Worm (Caenorhabditis elegans) whole organism, L1 larva: ENCODE measurements around the gene Y66D12A.16.

Experiments used
- C04F5.9 ChIP-seq: sonication (generic microtip); optimal IDR thresholded peaks from 2 replicates; lab custom pipeline; 2016; ENCODE audit warnings: missing genetic modification characterization, missing compliant biosample characterization
- C16A3.4 ChIP-seq: fragments of 150-350 bp; optimal IDR thresholded peaks from 2 replicates; lab custom pipeline; 2014; ENCODE audit warnings: missing biosample characterization, missing genetic modification characterization
- F16B12.6 ChIP-seq: fragments of 150-350 bp; optimal IDR thresholded peaks from 2 replicates; lab custom pipeline; 2014; ENCODE audit warnings: missing biosample characterization, missing genetic modification characterization
- Y116A8C.19 ChIP-seq: sonication (generic microtip); optimal IDR thresholded peaks from 2 replicates; lab custom pipeline; 2016; ENCODE audit warnings: missing compliant biosample characterization, missing genetic modification characterization, borderline replicate concordance
- aha-1 ChIP-seq: fragments of 150-350 bp; optimal IDR thresholded peaks from 2 replicates; lab custom pipeline; 2014; ENCODE audit warnings: missing biosample characterization, missing genetic modification characterization
- ama-1 ChIP-seq: fragments of 150-350 bp; optimal IDR thresholded peaks from 2 replicates; lab custom pipeline; 2014
- ceh-63 ChIP-seq: fragments of 200-800 bp; sonication (Bioruptor generic); optimal IDR thresholded peaks from 2 replicates; lab custom pipeline; 2018; ENCODE audit warnings: mild to moderate bottlenecking, missing genetic modification characterization, missing compliant biosample characterization
- ceh-8 ChIP-seq: fragments of 200-800 bp; sonication (Bioruptor generic); optimal IDR thresholded peaks from 2 replicates; lab custom pipeline; 2018; ENCODE audit warnings: mild to moderate bottlenecking, missing genetic modification characterization, moderate library complexity, missing compliant biosample characterization
- ceh-88 ChIP-seq: fragments of 200-800 bp; sonication (Bioruptor generic); IDR thresholded peaks from 2 replicates; pipeline ENCODE4 v1.3.6; 2022; ENCODE audit warnings: missing genetic modification characterization, missing compliant biosample characterization
- dpl-1 ChIP-seq, 3 experiments: fragments of 150-350 bp in 2 of 3; sonication (generic microtip) in 1 of 3; optimal IDR thresholded peaks; 2 replicates each; lab custom pipeline; 2014 to 2017; ENCODE audit warnings: missing biosample characterization in 3 of 3, missing genetic modification characterization in 3 of 3, missing genetic modification reagents in 3 of 3
- dsc-1 ChIP-seq: sonication (generic microtip); optimal IDR thresholded peaks from 2 replicates; lab custom pipeline; 2016; ENCODE audit warnings: mild to moderate bottlenecking, missing genetic modification characterization, missing compliant biosample characterization
- efl-1 ChIP-seq, 4 experiments: fragments of 150-350 bp; optimal IDR thresholded peaks in 3 of 4; peaks in 1 of 4; 1 replicate in 1 of 4; 2 replicates in 3 of 4; lab custom pipeline; 2014; ENCODE audit warnings: missing biosample characterization in 2 of 4, missing genetic modification characterization in 2 of 4, missing genetic modification reagents in 2 of 4
- efl-3 ChIP-seq: fragments of 200-800 bp; sonication (Bioruptor generic); optimal IDR thresholded peaks from 2 replicates; lab custom pipeline; 2018; ENCODE audit warnings: mild to moderate bottlenecking, missing genetic modification characterization, missing compliant biosample characterization
- elt-3 ChIP-seq, 6 experiments: fragments of 150-350 bp in 1 of 6; sonication (generic microtip); optimal IDR thresholded peaks; 2 replicates each; lab custom pipeline; 2017 to 2018; ENCODE audit warnings: missing biosample characterization in 6 of 6, missing genetic modification characterization in 6 of 6, inconsistent platforms in 1 of 6
- ets-5 ChIP-seq: fragments of 200-800 bp; sonication (Bioruptor generic); IDR thresholded peaks from 2 replicates; pipeline ENCODE4 v1.3.6; 2022; ENCODE audit warnings: missing genetic modification characterization, missing compliant biosample characterization
- fkh-4 ChIP-seq: sonication (generic microtip); optimal IDR thresholded peaks from 2 replicates; lab custom pipeline; 2016; ENCODE audit warnings: missing compliant biosample characterization, missing genetic modification characterization, borderline replicate concordance
- hlh-17 ChIP-seq: fragments of 200-800 bp; sonication (Bioruptor generic); optimal IDR thresholded peaks from 2 replicates; lab custom pipeline; 2018; ENCODE audit warnings: missing genetic modification characterization, mild to moderate bottlenecking, missing compliant biosample characterization, moderate library complexity, borderline replicate concordance
- hlh-4 ChIP-seq: sonication (generic microtip); optimal IDR thresholded peaks from 2 replicates; lab custom pipeline; 2016; ENCODE audit warnings: mild to moderate bottlenecking, missing genetic modification characterization, missing compliant biosample characterization
- irx-1 ChIP-seq: sonication (generic microtip); optimal IDR thresholded peaks from 2 replicates; lab custom pipeline; 2016; ENCODE audit warnings: missing genetic modification characterization, missing compliant biosample characterization
- lin-13 ChIP-seq: fragments of 150-350 bp; optimal IDR thresholded peaks from 2 replicates; lab custom pipeline; 2014; ENCODE audit warnings: missing biosample characterization, missing genetic modification reagents, missing genetic modification characterization
- lin-15B ChIP-seq: fragments of 150-350 bp; sonication (generic microtip); optimal IDR thresholded peaks from 3 replicates; lab custom pipeline; 2014; ENCODE audit warnings: missing biosample characterization, missing genetic modification characterization
- lin-35 ChIP-seq, 2 experiments: fragments of 150-350 bp; optimal IDR thresholded peaks; 2 replicates each; lab custom pipeline; 2014; ENCODE audit warnings: missing biosample characterization in 2 of 2, missing genetic modification characterization in 2 of 2, missing genetic modification reagents in 2 of 2
- lir-3 ChIP-seq: sonication (generic microtip); optimal IDR thresholded peaks from 2 replicates; lab custom pipeline; 2016; ENCODE audit warnings: mild to moderate bottlenecking, missing genetic modification characterization, moderate library complexity, missing compliant biosample characterization; ENCODE audit not compliant: poor library complexity
- lsy-2 ChIP-seq, 2 experiments: fragments of 150-350 bp; optimal IDR thresholded peaks; 2 replicates each; lab custom pipeline; 2014; ENCODE audit warnings: missing biosample characterization in 2 of 2, missing genetic modification characterization in 2 of 2
- mab-9 ChIP-seq: fragments of 200-800 bp; sonication (Bioruptor generic); IDR thresholded peaks from 2 replicates; pipeline ENCODE4 v1.3.6; 2022; ENCODE audit warnings: missing genetic modification reagents, missing genetic modification characterization, missing compliant biosample characterization
- mdl-1 ChIP-seq, 2 experiments: fragments of 150-350 bp; optimal IDR thresholded peaks; 2 replicates each; lab custom pipeline; 2014 to 2017; ENCODE audit warnings: missing biosample characterization in 2 of 2, missing genetic modification characterization in 2 of 2, inconsistent platforms in 1 of 2
- mep-1 ChIP-seq: fragments of 150-350 bp; optimal IDR thresholded peaks from 2 replicates; lab custom pipeline; 2014; ENCODE audit warnings: missing biosample characterization, missing genetic modification characterization
- nhr-20 ChIP-seq: sonication (generic microtip); optimal IDR thresholded peaks from 2 replicates; lab custom pipeline; 2016; ENCODE audit warnings: mild to moderate bottlenecking, missing genetic modification characterization, missing compliant biosample characterization
- nhr-237 ChIP-seq: fragments of 150-350 bp; optimal IDR thresholded peaks from 2 replicates; lab custom pipeline; 2014; ENCODE audit warnings: missing biosample characterization, missing genetic modification characterization
- nhr-28 ChIP-seq: fragments of 150-350 bp; optimal IDR thresholded peaks from 2 replicates; lab custom pipeline; 2014; ENCODE audit warnings: missing biosample characterization, missing genetic modification characterization
- nhr-76 ChIP-seq: sonication (generic microtip); optimal IDR thresholded peaks from 2 replicates; lab custom pipeline; 2017; ENCODE audit warnings: missing biosample characterization, missing genetic modification characterization
- pax-3 ChIP-seq: fragments of 200-800 bp; sonication (Bioruptor generic); optimal IDR thresholded peaks from 2 replicates; lab custom pipeline; 2018; ENCODE audit warnings: mild to moderate bottlenecking, missing genetic modification characterization, moderate library complexity, missing compliant biosample characterization
- pqm-1 ChIP-seq: sonication (generic microtip); optimal IDR thresholded peaks from 3 replicates; lab custom pipeline; 2017; ENCODE audit warnings: missing biosample characterization, missing genetic modification characterization
- rnt-1 ChIP-seq: sonication (generic microtip); optimal IDR thresholded peaks from 2 replicates; lab custom pipeline; 2016; ENCODE audit warnings: mild to moderate bottlenecking, missing genetic modification characterization, moderate library complexity, missing compliant biosample characterization
- skn-1 ChIP-seq: fragments of 150-350 bp; optimal IDR thresholded peaks from 2 replicates; lab custom pipeline; 2014; ENCODE audit warnings: missing biosample characterization, missing genetic modification characterization
- swsn-7 ChIP-seq: sonication (generic microtip); optimal IDR thresholded peaks from 2 replicates; lab custom pipeline; 2016; ENCODE audit warnings: missing genetic modification characterization, missing compliant biosample characterization
- tbx-2 ChIP-seq: sonication (generic microtip); optimal IDR thresholded peaks from 2 replicates; lab custom pipeline; 2016; ENCODE audit warnings: missing genetic modification characterization, missing compliant biosample characterization
- unc-30 ChIP-seq: sonication (generic microtip); optimal IDR thresholded peaks from 2 replicates; lab custom pipeline; 2017; ENCODE audit warnings: missing biosample characterization, missing genetic modification characterization
- unc-98 ChIP-seq: fragments of 200-800 bp; sonication (Bioruptor generic); IDR thresholded peaks from 2 replicates; pipeline ENCODE4 v1.3.6; 2022; ENCODE audit warnings: missing genetic modification characterization, missing compliant biosample characterization
- xbp-1 ChIP-seq: sonication (generic microtip); optimal IDR thresholded peaks from 2 replicates; lab custom pipeline; 2016; ENCODE audit warnings: missing genetic modification characterization, missing compliant biosample characterization
- zag-1 ChIP-seq: fragments of 150-350 bp; optimal IDR thresholded peaks from 2 replicates; lab custom pipeline; 2014; ENCODE audit warnings: missing biosample characterization, missing genetic modification characterization

Y66D12A.16 gene

DNA sequence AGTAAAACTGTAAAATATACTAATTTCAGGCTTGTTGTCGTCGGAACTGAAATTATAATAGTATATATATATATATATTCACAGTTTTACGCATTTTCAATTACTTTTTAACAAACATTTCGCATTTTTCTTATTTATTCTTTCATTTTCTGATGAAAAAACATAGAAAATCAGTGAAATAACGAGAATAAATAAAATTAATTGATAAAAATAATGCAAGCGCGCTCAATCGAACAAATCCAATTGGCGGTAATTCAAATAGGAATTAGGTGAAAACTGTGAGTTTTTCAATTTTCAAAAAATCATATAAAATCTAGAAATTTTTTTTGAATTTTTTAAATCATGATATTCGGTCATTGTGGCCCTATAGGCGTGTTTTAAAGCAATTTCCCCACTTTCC, 13.2 kb upstream of the Y66D12A.16 start:
- peak in 1 of 2 experiments; percentile 32 for TF ChIP-seq efl-1 (optimal IDR thresholded peaks at IDR 0.05; lab: Kevin White, UChicago)
- peak; percentile 10 to 92 for TF ChIP-seq efl-1 (GFP tag; optimal IDR thresholded peaks at IDR 0.05 in 1 of 2; lab: Kevin White, UChicago)
- TF ChIP-seq Y116A8C.19 (tag; lab: Kevin White, UChicago), result no peak
- no peak for TF ChIP-seq mab-9 (GFP tag; lab: Robert Waterston, UW)
- peak in 1 of 3 experiments; percentile 26 for TF ChIP-seq dpl-1 (GFP tag; optimal IDR thresholded peaks at IDR 0.05; lab: Kevin White, UChicago)

DNA sequence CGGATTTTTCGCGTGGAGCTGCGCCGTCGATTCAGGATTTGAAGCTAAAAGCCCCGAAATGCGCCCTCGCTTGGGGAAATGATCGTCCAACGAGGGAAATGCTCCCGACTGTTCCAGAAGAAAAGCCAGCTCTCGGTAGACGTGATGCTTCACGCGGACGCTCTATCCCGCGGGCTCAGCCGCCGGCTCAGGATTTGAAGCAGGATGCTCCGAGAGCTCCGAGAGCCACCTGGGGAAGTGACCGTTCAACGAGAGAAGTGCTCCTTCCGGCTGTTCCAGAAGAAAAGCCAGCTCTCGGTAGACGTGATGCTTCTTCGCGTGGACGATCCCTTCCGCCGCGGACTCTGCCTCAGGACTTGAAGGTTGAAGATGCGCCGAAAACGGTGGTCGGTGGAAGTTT, 12.5 kb upstream of the Y66D12A.16 start:
- TF ChIP-seq efl-1 (optimal IDR thresholded peaks at IDR 0.05; lab: Kevin White, UChicago), result no peak
- peak in 1 of 2 experiments; percentile 57 for TF ChIP-seq efl-1 (GFP tag; optimal IDR thresholded peaks at IDR 0.05 in 1 of 2; lab: Kevin White, UChicago)
- TF ChIP-seq dpl-1 (GFP tag; optimal IDR thresholded peaks at IDR 0.05; lab: Kevin White, UChicago), result no peak
- TF ChIP-seq ceh-8 (GFP tag; lab: Kevin White, UChicago), result peak; percentile 19

- peak in 1 of 3 experiments; percentile 12 for TF ChIP-seq dpl-1 (GFP tag; optimal IDR thresholded peaks at IDR 0.05; lab: Kevin White, UChicago)
- peak in 1 of 2 experiments; percentile 66 for TF ChIP-seq efl-1 (optimal IDR thresholded peaks at IDR 0.05; lab: Kevin White, UChicago)
- TF ChIP-seq efl-1 (GFP tag; optimal IDR thresholded peaks at IDR 0.05 in 1 of 2; lab: Kevin White, UChicago), result peak; percentile 24 to 73
- TF ChIP-seq, all 84 proteins: peak for 2; not testable (repeated sequence) for 82
Measured at ce11 chrIII:11515192-11515591, 8.2 kb upstream of the Y66D12A.16 start.

- no peak for TF ChIP-seq fkh-4 (tag; lab: Kevin White, UChicago)
- TF ChIP-seq pqm-1 (tag; lab: Kevin White, UChicago), result no peak
- no peak for TF ChIP-seq skn-1 (tag; lab: Kevin White, UChicago)
- no peak for TF ChIP-seq unc-98
- TF ChIP-seq lin-35 (GFP tag; optimal IDR thresholded peaks at IDR 0.05; lab: Kevin White, UChicago), result no peak
- TF ChIP-seq xbp-1 (tag; lab: Kevin White, UChicago), result no peak
- TF ChIP-seq ceh-63 (GFP tag; lab: Kevin White, UChicago), result no peak
Measured at ce11 chrIII:11524073-11524472, 719 bp downstream of the Y66D12A.16 start.

ce11 chrIII:11526396-11526795, 3.0 kb downstream of the Y66D12A.16 start, which contains the start of gene xpb-1:
TSS of gene xpb-1 (plus strand) at chrIII:11526657.
- TF ChIP-seq nhr-28 (tag; lab: Kevin White, UChicago), result no peak
- TF ChIP-seq efl-3 (GFP tag; lab: Kevin White, UChicago), result no peak
- no peak for TF ChIP-seq mdl-1 (tag; optimal IDR thresholded peaks at IDR 0.05; lab: Kevin White, UChicago)
- peak; percentile 1 for TF ChIP-seq tbx-2 (tag; lab: Kevin White, UChicago)
- TF ChIP-seq C04F5.9 (tag; lab: Kevin White, UChicago), result peak; percentile 5
- TF ChIP-seq nhr-20 (tag; lab: Kevin White, UChicago), result no peak
- peak; percentile 33 to 56 for TF ChIP-seq lsy-2 (tag; optimal IDR thresholded peaks at IDR 0.05; lab: Kevin White, UChicago)
- peak; percentile 8 for TF ChIP-seq dsc-1 (tag; lab: Kevin White, UChicago)
- TF ChIP-seq aha-1, result no peak
- no peak for TF ChIP-seq ceh-88 (GFP tag; lab: Robert Waterston, UW)
- no peak for TF ChIP-seq ama-1
- no peak for TF ChIP-seq hlh-17 (GFP tag; lab: Kevin White, UChicago)
- TF ChIP-seq nhr-76 (tag; lab: Kevin White, UChicago), result no peak
- peak; percentile 6 for TF ChIP-seq irx-1 (tag; lab: Kevin White, UChicago)
- peak; percentile 39 for TF ChIP-seq mep-1 (tag; lab: Kevin White, UChicago)
- no peak for TF ChIP-seq ets-5 (GFP tag; lab: Robert Waterston, UW)
- no peak for TF ChIP-seq nhr-237 (tag; lab: Kevin White, UChicago)
- TF ChIP-seq skn-1 (tag; lab: Kevin White, UChicago), result no peak
- TF ChIP-seq swsn-7 (tag; lab: Kevin White, UChicago), result no peak
- no peak for TF ChIP-seq rnt-1 (tag; lab: Kevin White, UChicago)
- TF ChIP-seq hlh-4 (tag; lab: Kevin White, UChicago), result no peak
- no peak for TF ChIP-seq ceh-63 (GFP tag; lab: Kevin White, UChicago)
- no peak for TF ChIP-seq pax-3 (tag; lab: Kevin White, UChicago)
- no peak for TF ChIP-seq elt-3 (tag; optimal IDR thresholded peaks at IDR 0.05; lab: Kevin White, UChicago)
- TF ChIP-seq Y116A8C.19 (tag; lab: Kevin White, UChicago), result no peak
- TF ChIP-seq C16A3.4 (tag; lab: Kevin White, UChicago), result peak; percentile 8
- TF ChIP-seq lin-35 (GFP tag; optimal IDR thresholded peaks at IDR 0.05; lab: Kevin White, UChicago), result peak; percentile 36 to 58
- no peak for TF ChIP-seq lin-15B (tag; lab: Kevin White, UChicago)
- TF ChIP-seq lir-3 (tag; lab: Kevin White, UChicago), result no peak
- TF ChIP-seq efl-1 (optimal IDR thresholded peaks at IDR 0.05; lab: Kevin White, UChicago), result peak; percentile 32 to 59
- peak; percentile 65 to 94 for TF ChIP-seq efl-1 (GFP tag; optimal IDR thresholded peaks at IDR 0.05 in 1 of 2; lab: Kevin White, UChicago)
- TF ChIP-seq zag-1 (tag; lab: Kevin White, UChicago), result no peak
- TF ChIP-seq unc-30 (tag; lab: Kevin White, UChicago), result no peak
- no peak for TF ChIP-seq ceh-8 (GFP tag; lab: Kevin White, UChicago)
- TF ChIP-seq unc-98, result no peak
- no peak for TF ChIP-seq lin-13 (GFP tag; lab: Kevin White, UChicago)
- TF ChIP-seq F16B12.6, result peak; percentile 83
- no peak for TF ChIP-seq mab-9 (GFP tag; lab: Robert Waterston, UW)
